Worm (Caenorhabditis elegans) whole organism, L1 larva: ENCODE measurements around the gene srsx-29.

Experiments
- C04F5.9 ChIP-seq: sonication (generic microtip); optimal IDR thresholded peaks from 2 replicates; lab custom pipeline; 2016; ENCODE audit warnings: missing genetic modification characterization, missing compliant biosample characterization
- C34B4.2 ChIP-seq: sonication (generic microtip); optimal IDR thresholded peaks from 2 replicates; lab custom pipeline; 2017; ENCODE audit warnings: mild to moderate bottlenecking, missing genetic modification characterization, missing compliant biosample characterization
- F16B12.6 ChIP-seq: fragments of 150-350 bp; optimal IDR thresholded peaks from 2 replicates; lab custom pipeline; 2014; ENCODE audit warnings: missing biosample characterization, missing genetic modification characterization
- Y116A8C.19 ChIP-seq: sonication (generic microtip); optimal IDR thresholded peaks from 2 replicates; lab custom pipeline; 2016; ENCODE audit warnings: missing compliant biosample characterization, missing genetic modification characterization, borderline replicate concordance
- aha-1 ChIP-seq: fragments of 150-350 bp; optimal IDR thresholded peaks from 2 replicates; lab custom pipeline; 2014; ENCODE audit warnings: missing biosample characterization, missing genetic modification characterization
- alr-1 ChIP-seq: fragments of 200-800 bp; sonication (Bioruptor generic); optimal IDR thresholded peaks from 2 replicates; lab custom pipeline; 2018; ENCODE audit warnings: borderline replicate concordance, mild to moderate bottlenecking, missing genetic modification characterization, missing compliant biosample characterization
- aly-2 ChIP-seq: fragments of 150-350 bp; optimal IDR thresholded peaks from 2 replicates; lab custom pipeline; 2014; ENCODE audit warnings: missing biosample characterization, missing genetic modification characterization
- blmp-1 ChIP-seq: fragments of 150-350 bp; optimal IDR thresholded peaks from 2 replicates; lab custom pipeline; 2014; ENCODE audit warnings: missing biosample characterization, missing genetic modification characterization
- ceh-82 ChIP-seq, 3 experiments: fragments of 150-350 bp in 1 of 3; sonication (generic microtip) in 2 of 3; optimal IDR thresholded peaks; 2 replicates each; lab custom pipeline; 2014 to 2017; ENCODE audit warnings: missing biosample characterization in 3 of 3, missing genetic modification characterization in 3 of 3
- ceh-88 ChIP-seq: fragments of 200-800 bp; sonication (Bioruptor generic); IDR thresholded peaks from 2 replicates; pipeline ENCODE4 v1.3.6; 2022; ENCODE audit warnings: missing genetic modification characterization, missing compliant biosample characterization
- ceh-90 ChIP-seq: sonication (generic microtip); optimal IDR thresholded peaks from 2 replicates; lab custom pipeline; 2016; ENCODE audit warnings: missing genetic modification characterization, missing compliant biosample characterization
- dsc-1 ChIP-seq: sonication (generic microtip); optimal IDR thresholded peaks from 2 replicates; lab custom pipeline; 2016; ENCODE audit warnings: mild to moderate bottlenecking, missing genetic modification characterization, missing compliant biosample characterization
- efl-1 ChIP-seq, 4 experiments: fragments of 150-350 bp; optimal IDR thresholded peaks in 3 of 4; peaks in 1 of 4; 1 replicate in 1 of 4; 2 replicates in 3 of 4; lab custom pipeline; 2014; ENCODE audit warnings: missing biosample characterization in 2 of 4, missing genetic modification characterization in 2 of 4, missing genetic modification reagents in 2 of 4
- elt-3 ChIP-seq, 6 experiments: fragments of 150-350 bp in 1 of 6; sonication (generic microtip); optimal IDR thresholded peaks; 2 replicates each; lab custom pipeline; 2017 to 2018; ENCODE audit warnings: missing biosample characterization in 6 of 6, missing genetic modification characterization in 6 of 6, inconsistent platforms in 1 of 6
- fkh-8 ChIP-seq: sonication (generic microtip); optimal IDR thresholded peaks from 2 replicates; lab custom pipeline; 2016; ENCODE audit warnings: mild to moderate bottlenecking, missing genetic modification characterization, missing compliant biosample characterization
- fos-1 ChIP-seq: fragments of 150-350 bp; optimal IDR thresholded peaks from 2 replicates; lab custom pipeline; 2014; ENCODE audit warnings: missing biosample characterization, missing genetic modification characterization
- hlh-17 ChIP-seq: fragments of 200-800 bp; sonication (Bioruptor generic); optimal IDR thresholded peaks from 2 replicates; lab custom pipeline; 2018; ENCODE audit warnings: missing genetic modification characterization, mild to moderate bottlenecking, missing compliant biosample characterization, moderate library complexity, borderline replicate concordance
- hpl-2 ChIP-seq: fragments of 150-350 bp; optimal IDR thresholded peaks from 2 replicates; lab custom pipeline; 2014; ENCODE audit warnings: missing biosample characterization, missing genetic modification reagents, missing genetic modification characterization
- irx-1 ChIP-seq: sonication (generic microtip); optimal IDR thresholded peaks from 2 replicates; lab custom pipeline; 2016; ENCODE audit warnings: missing genetic modification characterization, missing compliant biosample characterization
- isw-1 ChIP-seq: fragments of 200-800 bp; sonication (Bioruptor generic); IDR thresholded peaks from 2 replicates; pipeline ENCODE4 v1.3.6; 2022; ENCODE audit warnings: missing genetic modification characterization, missing compliant biosample characterization
- jun-1 ChIP-seq: fragments of 150-350 bp; optimal IDR thresholded peaks from 2 replicates; lab custom pipeline; 2014; ENCODE audit warnings: missing biosample characterization, missing genetic modification reagents, missing genetic modification characterization
- lin-13 ChIP-seq: fragments of 150-350 bp; optimal IDR thresholded peaks from 2 replicates; lab custom pipeline; 2014; ENCODE audit warnings: missing biosample characterization, missing genetic modification reagents, missing genetic modification characterization
- lin-14 ChIP-seq: fragments of 200-800 bp; sonication (Bioruptor generic); optimal IDR thresholded peaks from 2 replicates; lab custom pipeline; 2018; ENCODE audit warnings: mild to moderate bottlenecking, missing genetic modification characterization, moderate library complexity, missing compliant biosample characterization
- lin-15B ChIP-seq: fragments of 150-350 bp; sonication (generic microtip); optimal IDR thresholded peaks from 3 replicates; lab custom pipeline; 2014; ENCODE audit warnings: missing biosample characterization, missing genetic modification characterization
- lin-35 ChIP-seq, 2 experiments: fragments of 150-350 bp; optimal IDR thresholded peaks; 2 replicates each; lab custom pipeline; 2014; ENCODE audit warnings: missing biosample characterization in 2 of 2, missing genetic modification characterization in 2 of 2, missing genetic modification reagents in 2 of 2
- lir-3 ChIP-seq: sonication (generic microtip); optimal IDR thresholded peaks from 2 replicates; lab custom pipeline; 2016; ENCODE audit warnings: mild to moderate bottlenecking, missing genetic modification characterization, moderate library complexity, missing compliant biosample characterization; ENCODE audit not compliant: poor library complexity
- mdl-1 ChIP-seq, 2 experiments: fragments of 150-350 bp; optimal IDR thresholded peaks; 2 replicates each; lab custom pipeline; 2014 to 2017; ENCODE audit warnings: missing biosample characterization in 2 of 2, missing genetic modification characterization in 2 of 2, inconsistent platforms in 1 of 2
- nhr-11 ChIP-seq: fragments of 150-350 bp; optimal IDR thresholded peaks from 2 replicates; lab custom pipeline; 2014; ENCODE audit warnings: missing biosample characterization, missing genetic modification characterization
- nhr-12 ChIP-seq: sonication (generic microtip); optimal IDR thresholded peaks from 2 replicates; lab custom pipeline; 2017; ENCODE audit warnings: missing biosample characterization, missing genetic modification characterization
- nhr-19 ChIP-seq: fragments of 200-800 bp; sonication (Bioruptor generic); conservative IDR thresholded peaks from 2 replicates; pipeline ENCODE4 v1.3.6; 2022; ENCODE audit warnings: missing genetic modification characterization, missing compliant biosample characterization
- nhr-47 ChIP-seq: sonication (generic microtip); optimal IDR thresholded peaks from 2 replicates; lab custom pipeline; 2016; ENCODE audit warnings: mild to moderate bottlenecking, missing genetic modification characterization, moderate library complexity, missing compliant biosample characterization
- nhr-76 ChIP-seq: sonication (generic microtip); optimal IDR thresholded peaks from 2 replicates; lab custom pipeline; 2017; ENCODE audit warnings: missing biosample characterization, missing genetic modification characterization
- nhr-84 ChIP-seq: sonication (generic microtip); optimal IDR thresholded peaks from 2 replicates; lab custom pipeline; 2017; ENCODE audit warnings: missing biosample characterization, missing genetic modification characterization
- sup-37 ChIP-seq: fragments of 200-800 bp; sonication (Bioruptor generic); optimal IDR thresholded peaks from 2 replicates; lab custom pipeline; 2018; ENCODE audit warnings: mild to moderate bottlenecking, missing genetic modification characterization, missing compliant biosample characterization
- swsn-7 ChIP-seq: sonication (generic microtip); optimal IDR thresholded peaks from 2 replicates; lab custom pipeline; 2016; ENCODE audit warnings: missing genetic modification characterization, missing compliant biosample characterization
- tlp-1 ChIP-seq: fragments of 150-350 bp; optimal IDR thresholded peaks from 2 replicates; lab custom pipeline; 2014; ENCODE audit warnings: missing biosample characterization, missing genetic modification characterization
- unc-130 ChIP-seq: fragments of 150-350 bp; optimal IDR thresholded peaks from 2 replicates; lab custom pipeline; 2017; ENCODE audit warnings: missing biosample characterization, missing genetic modification characterization, inconsistent platforms
- vab-15 ChIP-seq: sonication (generic microtip); optimal IDR thresholded peaks from 2 replicates; lab custom pipeline; 2017; ENCODE audit warnings: missing genotype, mild to moderate bottlenecking, missing genetic modification characterization, missing compliant biosample characterization
- zag-1 ChIP-seq: fragments of 150-350 bp; optimal IDR thresholded peaks from 2 replicates; lab custom pipeline; 2014; ENCODE audit warnings: missing biosample characterization, missing genetic modification characterization
- ztf-11 ChIP-seq, 2 experiments: sonication (generic microtip); optimal IDR thresholded peaks; 2 replicates each; lab custom pipeline; 2016 to 2017; ENCODE audit warnings: missing genetic modification characterization in 2 of 2, missing biosample characterization in 1 of 2, missing compliant biosample characterization in 1 of 2

The srsx-29 gene

DNA sequence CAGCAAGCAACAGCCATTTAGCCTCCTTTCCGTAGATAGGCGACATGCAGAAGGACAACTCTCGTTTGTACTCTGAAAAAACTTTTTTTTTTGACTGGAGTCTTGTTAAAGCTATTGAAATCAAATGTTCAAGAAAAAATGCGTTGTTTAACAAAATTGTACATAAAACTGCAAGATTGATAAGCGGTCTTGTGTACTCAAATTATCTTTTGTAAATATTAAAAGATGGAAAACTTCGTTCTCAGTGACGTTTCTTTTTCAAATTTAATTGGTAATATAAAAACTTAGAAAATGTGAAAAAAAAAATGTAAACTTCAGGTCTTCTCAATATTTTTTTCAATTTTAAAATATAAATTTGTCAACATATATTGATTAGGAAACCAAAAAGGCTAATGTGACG is 43.7 kb upstream of the srsx-29 start:
- TF ChIP-seq blmp-1 (no peak), nhr-12 (tag; lab: Kevin White, UChicago) (no peak), alr-1 (no peak), aha-1 (tag; lab: Kevin White, UChicago) (no peak), nhr-11 (tag; lab: Kevin White, UChicago) (no peak)

DNA sequence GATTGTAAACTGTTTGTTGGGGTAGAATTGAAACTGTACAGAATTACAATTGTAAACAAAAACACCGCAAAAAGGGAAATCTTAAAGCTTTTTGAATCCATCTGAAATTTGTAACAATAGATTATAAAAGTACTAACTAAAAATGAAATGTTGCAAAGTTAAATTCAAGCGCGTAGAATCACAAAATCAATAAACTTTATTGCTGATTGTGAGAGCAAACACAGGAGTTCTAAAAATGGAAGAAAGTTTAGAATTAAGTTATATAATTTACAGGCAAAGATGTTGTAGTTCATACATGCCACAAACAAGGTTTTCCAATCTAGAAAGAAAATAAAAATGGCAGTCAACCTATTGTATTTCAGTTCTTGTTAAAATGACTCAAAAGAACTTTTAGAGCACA is 42.6 kb upstream of the srsx-29 start, which contains the start of gene C08B6.3:
Gene C08B6.3, minus strand, starts transcription at position 101 of the 400 bp plus-strand sequence.
- TF ChIP-seq unc-130 (tag; lab: Kevin White, UChicago) (no peak), hpl-2 (GFP tag; lab: Kevin White, UChicago) (no peak), ceh-88 (GFP tag; lab: Robert Waterston, UW) (no peak), nhr-19 (GFP tag; lab: Robert Waterston, UW) (no peak), nhr-76 (tag; lab: Kevin White, UChicago) (no peak), ztf-11 (tag; optimal IDR thresholded peaks at IDR 0.05; lab: Kevin White, UChicago) (no peak), mdl-1 (tag; optimal IDR thresholded peaks at IDR 0.05; lab: Kevin White, UChicago) (no peak), ceh-82 (tag; optimal IDR thresholded peaks at IDR 0.05; lab: Kevin White, UChicago) (no peak), lir-3 (tag; lab: Kevin White, UChicago) (no peak), aly-2 (tag; lab: Kevin White, UChicago) (no peak), dsc-1 (tag; lab: Kevin White, UChicago) (no peak), irx-1 (tag; lab: Kevin White, UChicago) (no peak), vab-15 (no peak)

DNA sequence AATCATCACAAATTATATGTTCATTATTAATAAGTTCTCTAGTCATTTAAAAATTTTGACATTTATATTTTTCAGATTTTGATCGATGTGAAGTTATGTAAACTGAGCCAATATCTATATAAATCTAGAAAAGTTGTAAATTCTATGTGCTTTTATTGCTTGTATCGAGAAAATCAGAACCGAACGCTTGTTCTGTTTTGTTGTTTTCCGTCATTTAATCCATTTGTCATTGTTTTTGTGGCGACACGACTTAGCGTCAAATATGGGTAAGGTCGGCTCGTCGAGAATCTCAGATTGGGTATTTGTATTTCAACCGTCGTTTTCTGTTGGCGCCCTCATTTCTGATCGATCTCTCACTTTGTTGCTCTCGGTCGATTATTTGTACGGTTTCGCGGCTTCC is 40.5 kb upstream of the srsx-29 start, which contains the start of gene cht-5:
Gene cht-5, plus strand, starts transcription at position 301 of the 400 bp plus-strand sequence.
- TF ChIP-seq fkh-8 (no peak), efl-1 (optimal IDR thresholded peaks at IDR 0.05; lab: Kevin White, UChicago) (no peak), efl-1 (GFP tag; optimal IDR thresholded peaks at IDR 0.05 in 1 of 2; lab: Kevin White, UChicago) (no peak), zag-1 (tag; lab: Kevin White, UChicago) (no peak), fos-1 (tag; lab: Kevin White, UChicago) (no peak), sup-37 (GFP tag; lab: Kevin White, UChicago) (no peak), nhr-47 (tag; lab: Kevin White, UChicago) (no peak), lin-35 (GFP tag; optimal IDR thresholded peaks at IDR 0.05; lab: Kevin White, UChicago) (no peak), lin-14 (no peak), Y116A8C.19 (tag; lab: Kevin White, UChicago) (no peak), ceh-90 (tag; lab: Kevin White, UChicago) (no peak)
- TF ChIP-seq, all 84 proteins: peak for 0

DNA sequence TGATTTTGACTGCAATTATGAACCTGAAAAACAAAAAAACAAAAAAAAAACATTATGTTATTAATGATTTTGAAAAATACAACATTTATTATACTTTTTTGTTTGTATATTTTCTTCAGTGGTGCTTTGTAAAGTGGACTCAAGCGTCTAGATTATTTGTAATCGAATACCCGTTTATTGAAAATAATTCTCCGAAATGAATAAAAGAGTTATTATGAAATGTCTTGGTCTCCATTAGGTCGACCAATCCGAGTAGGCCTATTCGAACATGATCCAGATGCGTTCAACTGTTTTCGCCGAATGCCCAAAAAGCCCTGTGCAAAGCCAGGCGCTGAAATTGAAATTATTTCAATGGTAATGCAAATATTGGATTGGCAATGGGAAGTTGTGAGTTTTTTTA is 37.3 kb upstream of the srsx-29 start, which contains the start of gene C08B6.5:
Gene C08B6.5, plus strand, starts transcription at position 301 of the 400 bp plus-strand sequence.
- TF ChIP-seq ceh-82 (tag; optimal IDR thresholded peaks at IDR 0.05; lab: Kevin White, UChicago), result no peak
- no peak for TF ChIP-seq nhr-84
- no peak for TF ChIP-seq lin-13 (GFP tag; lab: Kevin White, UChicago)
- TF ChIP-seq mdl-1 (tag; optimal IDR thresholded peaks at IDR 0.05; lab: Kevin White, UChicago), result no peak
- no peak for TF ChIP-seq alr-1
- TF ChIP-seq fkh-8, result no peak
- no peak for TF ChIP-seq irx-1 (tag; lab: Kevin White, UChicago)
- TF ChIP-seq jun-1, result no peak
- TF ChIP-seq hlh-17 (GFP tag; lab: Kevin White, UChicago), result no peak
- TF ChIP-seq swsn-7 (tag; lab: Kevin White, UChicago), result no peak
- no peak for TF ChIP-seq lin-15B (tag; lab: Kevin White, UChicago)
- TF ChIP-seq elt-3 (tag; optimal IDR thresholded peaks at IDR 0.05; lab: Kevin White, UChicago), result no peak
- no peak for TF ChIP-seq isw-1
- no peak for TF ChIP-seq fos-1 (tag; lab: Kevin White, UChicago)
- no peak for TF ChIP-seq F16B12.6 (tag; lab: Kevin White, UChicago)
- no peak for TF ChIP-seq tlp-1 (tag; lab: Kevin White, UChicago)
- TF ChIP-seq nhr-47 (tag; lab: Kevin White, UChicago), result no peak
- no peak for TF ChIP-seq C34B4.2 (tag; lab: Kevin White, UChicago)
- TF ChIP-seq C04F5.9 (tag; lab: Kevin White, UChicago), result no peak
- TF ChIP-seq hpl-2 (GFP tag; lab: Kevin White, UChicago), result no peak
